Worm (Caenorhabditis elegans) whole organism, L3 larva: ENCODE data around the gene Y16E11A.4.

ENCODE experiments used
- aly-2 ChIP-seq: fragments of 150-350 bp; optimal IDR thresholded peaks from 2 replicates; lab custom pipeline; 2014; ENCODE audit warnings: missing biosample characterization, missing genetic modification characterization
- fkh-10 ChIP-seq: sonication (generic microtip); optimal IDR thresholded peaks from 2 replicates; lab custom pipeline; 2017; ENCODE audit warnings: missing biosample characterization, missing genetic modification reagents, missing genetic modification characterization
- fos-1 ChIP-seq: fragments of 150-350 bp; optimal IDR thresholded peaks from 2 replicates; lab custom pipeline; 2014; ENCODE audit warnings: missing biosample characterization, missing genetic modification characterization
- mdl-1 ChIP-seq: fragments of 150-350 bp; optimal IDR thresholded peaks from 2 replicates; lab custom pipeline; 2014; ENCODE audit warnings: missing biosample characterization, missing genetic modification characterization
- nfya-1 ChIP-seq: sonication (generic microtip); optimal IDR thresholded peaks from 2 replicates; lab custom pipeline; 2017; ENCODE audit warnings: missing genetic modification characterization, mild to moderate bottlenecking, missing compliant biosample characterization, antibody characterized with exemption, moderate library complexity; ENCODE audit not compliant: insufficient read depth
- nhr-11 ChIP-seq: fragments of 150-350 bp; optimal IDR thresholded peaks from 2 replicates; lab custom pipeline; 2014; ENCODE audit warnings: missing biosample characterization, missing genetic modification characterization
- nhr-23 ChIP-seq: fragments of 150-350 bp; optimal IDR thresholded peaks from 2 replicates; lab custom pipeline; 2014; ENCODE audit warnings: missing biosample characterization, missing genetic modification reagents, missing genetic modification characterization
- snpc-4 ChIP-seq: fragments of 150-350 bp; optimal IDR thresholded peaks from 2 replicates; lab custom pipeline; 2014; ENCODE audit warnings: missing biosample characterization, missing genetic modification characterization
- unc-39 ChIP-seq: sonication (generic microtip); optimal IDR thresholded peaks from 4 replicates; lab custom pipeline; 2017; ENCODE audit warnings: missing biosample characterization, missing genetic modification characterization

- no peak for TF ChIP-seq nhr-11 (tag; lab: Kevin White, UChicago)
- no peak for TF ChIP-seq fkh-10 (GFP tag; lab: Kevin White, UChicago)
- TF ChIP-seq snpc-4: no peak
- TF ChIP-seq unc-39 (tag; lab: Kevin White, UChicago): no peak
- TF ChIP-seq nfya-1 (tag; lab: Kevin White, UChicago): no peak
- TF ChIP-seq aly-2 (tag; lab: Kevin White, UChicago): no peak
- no peak for TF ChIP-seq mdl-1 (tag; lab: Kevin White, UChicago)
- no peak for TF ChIP-seq fos-1 (tag; lab: Kevin White, UChicago)
- TF ChIP-seq nhr-23 (tag; lab: Kevin White, UChicago): no peak
Measured at ce11 chrII:2026525-2026924, 39.4 kb downstream of the Y16E11A.4 start, which contains the start of gene bath-21.
